Fruit fly (Drosophila melanogaster) whole organism, embryonic: ENCODE results near the gene Mis12.

Source experiments
- CG10209 ChIP-seq: fragments of 200-800 bp; sonication (Bioruptor generic); optimal IDR thresholded peaks from 3 replicates; lab custom pipeline; 2017; ENCODE audit warnings: missing biosample characterization, mild to moderate bottlenecking, missing genetic modification characterization, missing genetic modification reagents
- CG18476 ChIP-seq: fragments of 200-800 bp; sonication (Bioruptor generic); optimal IDR thresholded peaks from 2 replicates; lab custom pipeline; 2016; ENCODE audit warnings: missing biosample characterization, mild to moderate bottlenecking, missing genetic modification characterization
- CG34376 ChIP-seq: fragments of 200-800 bp; sonication (Bioruptor generic); optimal IDR thresholded peaks from 2 replicates; lab custom pipeline; 2018; ENCODE audit warnings: missing biosample characterization, mild to moderate bottlenecking, missing genetic modification characterization
- CG6272 ChIP-seq: fragments of 200-800 bp; sonication (Bioruptor generic); IDR thresholded peaks from 2 replicates; pipeline ENCODE4 v1.3.6; 2022; ENCODE audit warnings: missing biosample characterization, missing genetic modification characterization
- D19B ChIP-seq: fragments of 200-800 bp; sonication (Bioruptor generic); optimal IDR thresholded peaks from 2 replicates; lab custom pipeline; 2017; ENCODE audit warnings: missing biosample characterization, mild to moderate bottlenecking, missing genetic modification characterization
- Dad ChIP-seq: fragments of 200-800 bp; sonication (Bioruptor generic); optimal IDR thresholded peaks from 3 replicates; lab custom pipeline; 2016; ENCODE audit warnings: missing biosample characterization, missing genetic modification characterization
- NC2α ChIP-seq: fragments of 200-800 bp; sonication (Bioruptor generic); optimal IDR thresholded peaks from 2 replicates; lab custom pipeline; 2016; ENCODE audit warnings: missing biosample characterization, missing genetic modification characterization
- cg ChIP-seq: fragments of 200-800 bp; sonication (Bioruptor generic); optimal IDR thresholded peaks from 3 replicates; lab custom pipeline; 2019; ENCODE audit warnings: missing biosample characterization, mild to moderate bottlenecking, missing genetic modification characterization, moderate library complexity
- hkb ChIP-seq, 2 experiments: fragments of 200-800 bp in 1 of 2; fragments of >200 bp in 1 of 2; sonication (Bioruptor generic) in 1 of 2; IDR thresholded peaks in 1 of 2; optimal IDR thresholded peaks in 1 of 2; 2 replicates each; pipeline versions ENCODE4 v1.3.6 to Lab custom; 2017 to 2022; ENCODE audit warnings: missing biosample characterization in 1 of 2, missing genetic modification characterization in 1 of 2
- nau ChIP-seq: fragments of 200-800 bp; sonication (Bioruptor generic); optimal IDR thresholded peaks from 3 replicates; lab custom pipeline; 2017; ENCODE audit warnings: missing biosample characterization, mild to moderate bottlenecking, missing genetic modification characterization, missing genetic modification reagents
- pum ChIP-seq: fragments of 200-800 bp; sonication (Bioruptor generic); optimal IDR thresholded peaks from 2 replicates; lab custom pipeline; 2016; ENCODE audit warnings: missing biosample characterization, missing genetic modification characterization
- scrt ChIP-seq: fragments of 200-800 bp; sonication (Bioruptor generic); optimal IDR thresholded peaks from 2 replicates; lab custom pipeline; 2018; ENCODE audit warnings: missing biosample characterization, mild to moderate bottlenecking, missing genetic modification characterization, moderate library complexity

DNA sequence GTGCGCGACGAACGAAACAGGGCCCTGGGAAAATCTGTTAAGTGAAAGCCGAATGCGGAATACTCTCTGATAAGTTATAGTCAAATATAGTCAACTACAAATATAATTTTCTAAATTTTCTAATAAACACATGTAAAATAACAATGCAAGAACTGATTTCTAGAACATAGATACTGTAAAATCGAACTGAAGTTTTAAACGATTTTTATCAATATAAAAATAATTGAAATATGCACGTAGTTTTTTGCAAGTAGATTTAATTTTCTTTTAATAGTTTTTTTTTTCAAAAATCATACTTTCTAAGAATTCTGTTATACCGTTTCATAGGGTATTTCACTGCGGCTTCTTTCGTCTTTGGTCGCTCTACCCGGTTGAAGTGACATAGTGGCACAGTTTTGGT is 39.5 kb upstream of the Mis12 start:
- TF ChIP-seq D19B (GFP tag; lab: Kevin White, UChicago) (peak; percentile 27), nau (peak; percentile 67), CG10209 (GFP tag; lab: Kevin White, UChicago) (peak; percentile 87), hkb (optimal IDR thresholded peaks at IDR 0.05; lab: Kevin White, UChicago) (no peak), hkb (GFP tag; IDR thresholded peaks at IDR 0.05; lab: Robert Waterston, UW) (peak; percentile 81), pum (peak; percentile 44), CG18476 (GFP tag; lab: Kevin White, UChicago) (peak; percentile 75), CG6272 (no peak), NC2α (GFP tag; lab: Kevin White, UChicago) (no peak), scrt (GFP tag; lab: Kevin White, UChicago) (peak; percentile 68), CG34376 (GFP tag; lab: Kevin White, UChicago) (peak; percentile 53), cg (no peak), Dad (GFP tag; lab: Kevin White, UChicago) (no peak)
